Fruit fly (Drosophila melanogaster): ENCODE measurements around the gene CG3841.

DNA sequence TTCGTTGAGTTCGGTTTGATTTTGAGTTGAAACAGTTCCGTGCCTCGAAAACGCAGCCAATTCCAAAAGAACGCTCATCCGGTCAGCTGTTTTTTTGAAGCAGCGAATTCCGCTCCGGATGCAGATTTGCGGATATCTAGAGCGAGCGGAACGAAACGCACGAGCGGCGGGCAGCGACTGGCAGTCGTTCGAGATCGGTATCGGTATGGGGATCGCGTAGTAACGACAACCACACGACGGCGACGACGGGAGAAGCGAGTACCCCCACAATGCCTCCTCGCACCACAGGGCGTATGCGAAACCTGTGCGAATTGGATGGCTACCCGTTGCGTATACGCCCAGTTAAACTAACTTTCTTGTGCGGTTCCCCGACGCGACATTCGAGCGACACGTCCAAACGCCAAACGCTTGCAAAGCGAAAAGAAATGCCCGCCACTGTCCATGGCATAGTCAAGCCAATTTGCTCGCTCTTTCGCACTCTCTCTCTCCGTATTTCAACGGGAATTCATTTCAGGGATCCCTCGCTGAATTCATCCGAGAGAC lies 29.2 kb upstream of the CG3841 start:
- no peak for TF ChIP-seq CG13204 (GFP tag; optimal IDR thresholded peaks at IDR 0.05)
- no peak for TF ChIP-seq Pif1B (GFP tag; optimal IDR thresholded peaks at IDR 0.05)
- TF ChIP-seq Ets98B (GFP tag; IDR thresholded peaks at IDR 0.05): peak; percentile 59; the same call in 1 of the 2 replicates
- TF ChIP-seq Snoo (tag; optimal IDR thresholded peaks at IDR 0.05): no peak
- no peak for TF ChIP-seq Pif1A (GFP tag; optimal IDR thresholded peaks at IDR 0.05)
- TF ChIP-seq rn (GFP tag; IDR thresholded peaks at IDR 0.05): no peak
- peak; percentile 77 for TF ChIP-seq CG32121 (GFP tag; IDR thresholded peaks at IDR 0.05)
- no peak for TF ChIP-seq D1 (tag; optimal IDR thresholded peaks at IDR 0.05)
- no peak for TF ChIP-seq EcR (GFP tag; optimal IDR thresholded peaks at IDR 0.05)

Data from whole organism, pupa.